Worm (Caenorhabditis elegans): ENCODE results near the gene srz-5.

srz-5 gene

DNA sequence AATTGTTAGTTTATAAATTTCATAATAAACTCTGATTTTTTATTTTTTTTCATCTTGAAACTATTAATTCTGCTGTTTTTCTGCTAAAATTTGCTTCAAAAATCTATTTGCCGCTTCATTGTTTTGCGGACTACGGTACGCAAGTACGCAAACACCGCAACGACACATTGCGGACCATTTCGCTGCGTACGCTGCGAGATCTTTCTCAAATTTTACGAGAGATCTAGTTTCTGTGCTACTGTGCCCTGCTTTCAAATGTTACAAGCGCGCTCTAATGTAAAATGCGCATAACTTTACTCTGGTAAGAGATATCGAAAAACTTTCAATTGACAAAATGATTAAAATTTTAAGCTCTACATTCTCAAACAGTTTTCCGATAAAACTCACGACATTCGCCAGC lies 9.0 kb upstream of the srz-5 start:
- TF ChIP-seq ces-1 (GFP tag; optimal IDR thresholded peaks at IDR 0.05) (peak; percentile 21), mep-1 (tag; optimal IDR thresholded peaks at IDR 0.05) (peak; percentile 70), ham-2 (GFP tag; optimal IDR thresholded peaks at IDR 0.05) (peak; percentile 20), nhr-237 (tag; optimal IDR thresholded peaks at IDR 0.05) (peak; percentile 64), lsy-2 (tag; optimal IDR thresholded peaks at IDR 0.05) (peak; percentile 93)

DNA sequence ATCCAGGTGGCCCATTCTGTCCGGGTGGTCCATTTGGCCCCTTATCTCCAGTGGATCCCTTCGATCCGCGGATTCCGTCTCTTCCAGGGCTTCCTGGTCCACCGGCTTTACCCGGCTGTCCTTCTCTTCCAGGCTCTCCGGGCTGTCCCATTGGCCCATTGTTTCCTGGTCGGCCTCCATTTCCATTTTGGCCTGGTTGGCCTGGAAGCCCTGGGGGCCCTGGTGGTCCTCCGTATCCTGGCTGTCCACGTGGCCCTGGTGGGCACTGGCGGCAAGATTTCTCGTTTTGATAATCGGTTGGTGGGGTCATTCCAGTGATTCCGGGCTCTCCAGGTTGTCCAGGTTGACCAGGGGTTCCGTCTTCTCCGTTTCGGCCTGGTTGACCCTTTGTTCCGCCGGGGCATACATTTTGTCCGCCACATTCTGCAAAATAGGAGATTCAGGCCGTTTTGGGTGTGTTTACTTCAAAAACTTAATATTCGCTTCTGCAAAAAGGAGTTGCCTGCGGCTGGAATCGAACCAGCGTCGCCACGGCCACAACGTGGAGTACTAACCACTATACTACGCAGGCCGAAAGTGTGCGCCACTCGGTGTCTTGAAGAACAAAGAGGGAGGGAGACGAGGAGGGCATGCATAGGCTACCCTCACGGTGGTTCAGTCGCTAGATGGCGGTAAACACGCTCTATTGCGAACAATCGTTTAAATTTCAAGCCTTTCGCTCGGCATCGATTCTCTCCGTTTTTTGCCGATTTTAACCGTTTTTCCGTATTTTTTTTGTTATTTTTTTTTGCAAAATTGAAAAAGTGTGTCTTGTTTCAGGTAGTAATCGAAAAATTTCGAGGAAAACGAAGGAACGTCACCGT lies 6.7 kb upstream of the srz-5 start, which contains the start of gene W09G10.9:
TSS of gene W09G10.9 (plus strand) at position 813 of the 863 bp plus-strand sequence.
- peak; percentile 29 for TF ChIP-seq ces-1 (GFP tag; optimal IDR thresholded peaks at IDR 0.05)
- TF ChIP-seq sptf-1 (tag; optimal IDR thresholded peaks at IDR 0.05): peak; percentile 94
- TF ChIP-seq unc-62 (GFP tag; optimal IDR thresholded peaks at IDR 0.05): no peak
- TF ChIP-seq lin-32 (GFP tag; optimal IDR thresholded peaks at IDR 0.05): peak; percentile 72
- peak; percentile 85 for TF ChIP-seq cnd-1 (tag; optimal IDR thresholded peaks at IDR 0.05)
- no peak for TF ChIP-seq nhr-2 (tag; optimal IDR thresholded peaks at IDR 0.05)
- peak; percentile 30 for TF ChIP-seq mep-1 (tag; optimal IDR thresholded peaks at IDR 0.05)
- no peak for TF ChIP-seq nhr-12 (tag; optimal IDR thresholded peaks at IDR 0.05)
- TF ChIP-seq ztf-11 (tag; optimal IDR thresholded peaks at IDR 0.05): peak; percentile 33
- TF ChIP-seq elt-1 (tag; optimal IDR thresholded peaks at IDR 0.05; ENCODE audit: borderline replicate concordance, insufficient read depth): no peak
- peak; percentile 50 for TF ChIP-seq hlh-1 (tag; optimal IDR thresholded peaks at IDR 0.05)
- TF ChIP-seq mab-5 (tag; optimal IDR thresholded peaks at IDR 0.05): no peak
- TF ChIP-seq tbx-8 (GFP tag; optimal IDR thresholded peaks at IDR 0.05): peak; percentile 51
- TF ChIP-seq elt-3 (tag; optimal IDR thresholded peaks at IDR 0.05): no peak
- TF ChIP-seq ceh-43 (GFP tag; optimal IDR thresholded peaks at IDR 0.05): peak; percentile 79
- TF ChIP-seq lin-13 (tag; optimal IDR thresholded peaks at IDR 0.05): peak; percentile 28
- peak; percentile 48 for TF ChIP-seq flh-1 (GFP tag; optimal IDR thresholded peaks at IDR 0.05)
- TF ChIP-seq bed-3 (GFP tag; optimal IDR thresholded peaks at IDR 0.05): peak; percentile 70
- TF ChIP-seq M03D4.4 (tag; optimal IDR thresholded peaks at IDR 0.05): peak; percentile 89
- TF ChIP-seq sem-2 (GFP tag; optimal IDR thresholded peaks at IDR 0.05): peak; percentile 70
- TF ChIP-seq lsy-2 (tag; optimal IDR thresholded peaks at IDR 0.05): peak; percentile 34
- TF ChIP-seq nhr-237 (tag; optimal IDR thresholded peaks at IDR 0.05): peak; percentile 41
- TF ChIP-seq nhr-28 (tag; optimal IDR thresholded peaks at IDR 0.05): peak; percentile 1
- no peak for TF ChIP-seq snpc-4 (tag; optimal IDR thresholded peaks at IDR 0.05)
- TF ChIP-seq nhr-76 (tag; optimal IDR thresholded peaks at IDR 0.05): no peak
- TF ChIP-seq pha-4 (tag; optimal IDR thresholded peaks at IDR 0.05): no peak
- TF ChIP-seq ceh-39 (tag; optimal IDR thresholded peaks at IDR 0.05): no peak
- no peak for TF ChIP-seq blmp-1 (tag; optimal IDR thresholded peaks at IDR 0.05)
- peak; percentile 91 for TF ChIP-seq mls-2 (tag; optimal IDR thresholded peaks at IDR 0.05)
- peak; percentile 85 for TF ChIP-seq drap-1 (GFP tag; optimal IDR thresholded peaks at IDR 0.05)
- TF ChIP-seq ham-2 (GFP tag; optimal IDR thresholded peaks at IDR 0.05): peak; percentile 80
- no peak for TF ChIP-seq zip-8 (tag; optimal IDR thresholded peaks at IDR 0.05)
- TF ChIP-seq unc-39 (tag; optimal IDR thresholded peaks at IDR 0.05): no peak
- TF ChIP-seq unc-120 (tag; optimal IDR thresholded peaks at IDR 0.05; ENCODE audit: poor library complexity, severe bottlenecking): peak; percentile 70
- TF ChIP-seq ceh-83 (GFP tag; optimal IDR thresholded peaks at IDR 0.05): peak; percentile 91

DNA sequence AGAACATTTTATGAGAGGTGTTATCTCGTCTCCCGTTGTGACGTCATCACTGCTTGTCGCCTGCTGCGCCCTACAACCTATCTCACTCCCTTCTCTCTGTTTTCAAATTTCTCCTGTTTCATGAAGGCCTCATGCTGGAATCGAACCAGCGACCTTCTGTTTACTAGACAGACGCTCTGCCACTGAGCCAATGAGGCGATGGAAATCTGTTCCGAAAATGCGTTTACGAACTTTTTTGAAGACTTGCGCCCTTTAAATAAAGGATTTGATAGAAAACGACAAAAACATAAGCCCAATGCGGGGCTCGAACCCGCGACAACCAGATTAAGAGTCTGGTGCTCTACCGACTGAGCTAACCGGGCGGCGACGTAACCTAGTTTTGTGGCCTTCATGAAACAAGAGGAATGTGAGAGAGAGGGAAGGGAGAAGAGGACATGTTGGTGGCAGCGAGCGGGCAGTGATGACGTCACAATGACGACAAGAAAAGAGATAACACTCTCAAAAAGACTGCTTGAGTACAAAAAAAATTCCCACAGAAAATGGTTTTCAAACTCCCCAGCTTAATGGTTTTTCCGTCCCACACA lies 4.5 kb upstream of the srz-5 start, which contains the start of gene clec-126:
TSS of gene clec-126 (plus strand) at position 534 of the 584 bp plus-strand sequence.
- TF ChIP-seq snpc-4 (tag; optimal IDR thresholded peaks at IDR 0.05): no peak
- TF ChIP-seq nhr-2 (tag; optimal IDR thresholded peaks at IDR 0.05): no peak
- peak; percentile 51 for TF ChIP-seq hlh-1 (tag; optimal IDR thresholded peaks at IDR 0.05)
- peak; percentile 43 for TF ChIP-seq nhr-76 (tag; optimal IDR thresholded peaks at IDR 0.05)
- peak; percentile 9 for TF ChIP-seq mep-1 (tag; optimal IDR thresholded peaks at IDR 0.05)
- peak; percentile 83 for TF ChIP-seq ham-2 (GFP tag; optimal IDR thresholded peaks at IDR 0.05)
- TF ChIP-seq blmp-1 (tag; optimal IDR thresholded peaks at IDR 0.05): no peak
- TF ChIP-seq nhr-28 (tag; optimal IDR thresholded peaks at IDR 0.05): no peak
- TF ChIP-seq lin-13 (tag; optimal IDR thresholded peaks at IDR 0.05): peak; percentile 43
- TF ChIP-seq drap-1 (GFP tag; optimal IDR thresholded peaks at IDR 0.05): peak; percentile 84
- TF ChIP-seq sem-2 (GFP tag; optimal IDR thresholded peaks at IDR 0.05): peak; percentile 78
- peak; percentile 48 for TF ChIP-seq ztf-11 (tag; optimal IDR thresholded peaks at IDR 0.05)
- peak; percentile 40 for TF ChIP-seq bed-3 (GFP tag; optimal IDR thresholded peaks at IDR 0.05)
- no peak for TF ChIP-seq unc-62 (GFP tag; optimal IDR thresholded peaks at IDR 0.05)
- peak; percentile 22 for TF ChIP-seq nhr-237 (tag; optimal IDR thresholded peaks at IDR 0.05)
- no peak for TF ChIP-seq mab-5 (tag; optimal IDR thresholded peaks at IDR 0.05)
- peak; percentile 37 for TF ChIP-seq elt-3 (tag; optimal IDR thresholded peaks at IDR 0.05)
- peak; percentile 89 for TF ChIP-seq unc-120 (tag; optimal IDR thresholded peaks at IDR 0.05; ENCODE audit: poor library complexity, severe bottlenecking)
- TF ChIP-seq ceh-43 (GFP tag; optimal IDR thresholded peaks at IDR 0.05): peak; percentile 49
- no peak for TF ChIP-seq ceh-39 (tag; optimal IDR thresholded peaks at IDR 0.05)
- peak; percentile 49 for TF ChIP-seq tbx-8 (GFP tag; optimal IDR thresholded peaks at IDR 0.05)
- TF ChIP-seq lsy-2 (tag; optimal IDR thresholded peaks at IDR 0.05): peak; percentile 27
- peak; percentile 91 for TF ChIP-seq sptf-1 (tag; optimal IDR thresholded peaks at IDR 0.05)
- peak; percentile 82 for TF ChIP-seq ces-1 (GFP tag; optimal IDR thresholded peaks at IDR 0.05)
- no peak for TF ChIP-seq nhr-12 (tag; optimal IDR thresholded peaks at IDR 0.05)
- peak; percentile 67 for TF ChIP-seq zip-8 (tag; optimal IDR thresholded peaks at IDR 0.05)
- TF ChIP-seq mls-2 (tag; optimal IDR thresholded peaks at IDR 0.05): peak; percentile 77
- TF ChIP-seq flh-1 (GFP tag; optimal IDR thresholded peaks at IDR 0.05): peak; percentile 38
- peak; percentile 31 for TF ChIP-seq lin-32 (GFP tag; optimal IDR thresholded peaks at IDR 0.05)
- peak; percentile 75 for TF ChIP-seq M03D4.4 (tag; optimal IDR thresholded peaks at IDR 0.05)
- TF ChIP-seq ceh-83 (GFP tag; optimal IDR thresholded peaks at IDR 0.05): peak; percentile 86
- peak; percentile 3 for TF ChIP-seq unc-39 (tag; optimal IDR thresholded peaks at IDR 0.05)
- TF ChIP-seq pha-4 (tag; optimal IDR thresholded peaks at IDR 0.05): no peak
- peak; percentile 0 for TF ChIP-seq elt-1 (tag; optimal IDR thresholded peaks at IDR 0.05; ENCODE audit: borderline replicate concordance, insufficient read depth)
- TF ChIP-seq cnd-1 (tag; optimal IDR thresholded peaks at IDR 0.05): peak; percentile 86

Measured in whole organism, mixed stage, embryonic.